Fruit fly (Drosophila melanogaster) whole organism, embryonic: ENCODE data around the gene CG34269.
A peak's percentile ranks its signal among the peaks of the same experiment; 100 is the strongest.

Source experiments
- Abd-B ChIP-seq: fragments of 200-800 bp; sonication (Bioruptor generic); optimal IDR thresholded peaks from 2 replicates; lab custom pipeline; 2018; ENCODE audit warnings: missing biosample characterization, mild to moderate bottlenecking, missing genetic modification characterization, moderate library complexity
- CG10274 ChIP-seq: fragments of 200-800 bp; sonication (Bioruptor generic); optimal IDR thresholded peaks from 3 replicates; lab custom pipeline; 2017; ENCODE audit warnings: missing biosample characterization, mild to moderate bottlenecking, missing genetic modification characterization
- CG10462 ChIP-seq: fragments of 200-800 bp; sonication (Bioruptor generic); optimal IDR thresholded peaks from 2 replicates; lab custom pipeline; 2016; ENCODE audit warnings: missing biosample characterization, missing genetic modification characterization
- CG11093 ChIP-seq: fragments of 200-800 bp; sonication (Bioruptor generic); IDR thresholded peaks from 3 replicates; pipeline ENCODE4 v1.3.6; 2022; ENCODE audit warnings: missing biosample characterization, missing genetic modification characterization
- CG11456 ChIP-seq: fragments of 200-800 bp; sonication (Bioruptor generic); IDR thresholded peaks from 3 replicates; pipeline ENCODE4 v1.3.6; 2022; ENCODE audit warnings: missing biosample characterization, missing genetic modification characterization
- CG13296 ChIP-seq: fragments of 200-800 bp; sonication (Bioruptor generic); optimal IDR thresholded peaks from 3 replicates; lab custom pipeline; 2018; ENCODE audit warnings: missing biosample characterization, mild to moderate bottlenecking, missing genetic modification characterization
- CG14441 ChIP-seq: fragments of 200-800 bp; sonication (Bioruptor generic); IDR thresholded peaks from 2 replicates; pipeline ENCODE4 v1.3.6; 2022; ENCODE audit warnings: missing biosample characterization, missing genetic modification characterization
- CG14667 ChIP-seq: fragments of 200-800 bp; sonication (Bioruptor generic); IDR thresholded peaks from 2 replicates; pipeline ENCODE4 v1.3.6; 2022; ENCODE audit warnings: missing biosample characterization, missing genetic modification characterization
- CG15269 ChIP-seq: fragments of 200-800 bp; sonication (Bioruptor generic); optimal IDR thresholded peaks from 2 replicates; lab custom pipeline; 2018; ENCODE audit warnings: missing biosample characterization, mild to moderate bottlenecking, missing genetic modification characterization, moderate library complexity
- CG16779 ChIP-seq: fragments of 200-800 bp; sonication (Bioruptor generic); IDR thresholded peaks from 2 replicates; pipeline ENCODE4 v1.3.6; 2022; ENCODE audit warnings: missing biosample characterization, missing genetic modification characterization
- CG2678 ChIP-seq: fragments of 200-800 bp; sonication (Bioruptor generic); optimal IDR thresholded peaks from 3 replicates; lab custom pipeline; 2019; ENCODE audit warnings: missing biosample characterization, mild to moderate bottlenecking, missing genetic modification characterization, moderate library complexity
- CG3065 ChIP-seq: fragments of 200-800 bp; sonication (Bioruptor generic); optimal IDR thresholded peaks from 2 replicates; lab custom pipeline; 2016; ENCODE audit warnings: missing biosample characterization, missing genetic modification characterization
- CG3995 ChIP-seq: fragments of 200-800 bp; sonication (Bioruptor generic); optimal IDR thresholded peaks from 3 replicates; lab custom pipeline; 2016; ENCODE audit warnings: missing biosample characterization, missing genetic modification characterization
- CG43689 ChIP-seq: fragments of 200-800 bp; sonication (Bioruptor generic); IDR thresholded peaks from 2 replicates; pipeline ENCODE4 v1.3.6; 2022; ENCODE audit warnings: missing biosample characterization, missing genetic modification characterization
- CG6175 ChIP-seq: fragments of 200-800 bp; sonication (Bioruptor generic); IDR thresholded peaks from 3 replicates; pipeline ENCODE4 v1.3.6; 2022; ENCODE audit warnings: missing biosample characterization, missing genetic modification characterization
- CG6254 ChIP-seq: fragments of 200-800 bp; sonication (Bioruptor generic); optimal IDR thresholded peaks from 3 replicates; lab custom pipeline; 2017; ENCODE audit warnings: mild to moderate bottlenecking, missing biosample characterization, missing genetic modification reagents, missing genetic modification characterization
- CG6654 ChIP-seq: fragments of 200-800 bp; sonication (Bioruptor generic); optimal IDR thresholded peaks from 2 replicates; lab custom pipeline; 2017; ENCODE audit warnings: missing biosample characterization, mild to moderate bottlenecking, missing genetic modification characterization
- CG6689 ChIP-seq: fragments of 200-800 bp; sonication (Bioruptor generic); IDR thresholded peaks from 2 replicates; pipeline ENCODE4 v1.3.6; 2022; ENCODE audit warnings: missing biosample characterization, missing genetic modification characterization
- CG6791 ChIP-seq: fragments of 200-800 bp; sonication (Bioruptor generic); IDR thresholded peaks from 3 replicates; pipeline ENCODE4 v1.3.6; 2022; ENCODE audit warnings: missing biosample characterization, missing genetic modification characterization; ENCODE audit not compliant: partially characterized antibody
- CG6854 ChIP-seq: fragments of 200-800 bp; sonication (Bioruptor generic); optimal IDR thresholded peaks from 3 replicates; lab custom pipeline; 2017; ENCODE audit warnings: missing biosample characterization, mild to moderate bottlenecking, missing genetic modification characterization
- CG7372 ChIP-seq: fragments of 200-800 bp; sonication (Bioruptor generic); IDR thresholded peaks from 2 replicates; pipeline ENCODE4 v1.3.6; 2022; ENCODE audit warnings: missing biosample characterization, missing genetic modification characterization
- CG8924 ChIP-seq: fragments of 200-800 bp; optimal IDR thresholded peaks from 3 replicates; lab custom pipeline; 2019; ENCODE audit warnings: missing biosample characterization, mild to moderate bottlenecking, missing genetic modification characterization, moderate library complexity
- CG9797 ChIP-seq: fragments of 200-800 bp; sonication (Bioruptor generic); optimal IDR thresholded peaks from 3 replicates; lab custom pipeline; 2018; ENCODE audit warnings: missing biosample characterization, mild to moderate bottlenecking, missing genetic modification characterization
- CG9932 ChIP-seq: fragments of 200-800 bp; sonication (Bioruptor generic); IDR thresholded peaks from 2 replicates; pipeline ENCODE4 v1.3.6; 2022; ENCODE audit warnings: missing biosample characterization, missing genetic modification characterization
- Camta ChIP-seq: fragments of 200-800 bp; sonication (Bioruptor generic); optimal IDR thresholded peaks from 2 replicates; lab custom pipeline; 2016; ENCODE audit warnings: missing biosample characterization, missing genetic modification characterization
- Gsc ChIP-seq: fragments of 200-800 bp; sonication (Bioruptor generic); IDR thresholded peaks from 2 replicates; pipeline ENCODE4 v1.3.6; 2022; ENCODE audit warnings: missing biosample characterization, missing genetic modification characterization
- Lhr ChIP-seq: fragments of 200-800 bp; sonication (Bioruptor generic); optimal IDR thresholded peaks from 3 replicates; lab custom pipeline; 2017; ENCODE audit warnings: mild to moderate bottlenecking, missing biosample characterization, missing genetic modification reagents, missing genetic modification characterization
- Lim3 ChIP-seq: fragments of 200-800 bp; sonication (Bioruptor generic); IDR thresholded peaks from 2 replicates; pipeline ENCODE4 v1.3.6; 2022; ENCODE audit warnings: missing biosample characterization, missing genetic modification characterization
- Mrtf ChIP-seq: fragments of 200-800 bp; sonication (Bioruptor generic); IDR thresholded peaks from 3 replicates; pipeline ENCODE4 v1.3.6; 2022; ENCODE audit warnings: missing biosample characterization, missing genetic modification characterization
- NC2α ChIP-seq: fragments of 200-800 bp; sonication (Bioruptor generic); optimal IDR thresholded peaks from 2 replicates; lab custom pipeline; 2016; ENCODE audit warnings: missing biosample characterization, missing genetic modification characterization
- Nf-YB ChIP-seq: fragments of 200-800 bp; sonication (Bioruptor generic); optimal IDR thresholded peaks from 3 replicates; lab custom pipeline; 2019; ENCODE audit warnings: missing biosample characterization, mild to moderate bottlenecking, missing genetic modification characterization, moderate library complexity
- Oaz ChIP-seq: fragments of 200-800 bp; sonication (Bioruptor generic); IDR thresholded peaks from 2 replicates; pipeline ENCODE4 v1.3.6; 2022; ENCODE audit warnings: missing biosample characterization, missing genetic modification characterization
- Opbp ChIP-seq: fragments of 200-800 bp; sonication (Bioruptor generic); IDR thresholded peaks from 3 replicates; pipeline ENCODE4 v1.3.6; 2022; ENCODE audit warnings: missing biosample characterization, missing genetic modification characterization; ENCODE audit not compliant: partially characterized antibody
- Rfx ChIP-seq: fragments of 200-800 bp; sonication (Bioruptor generic); IDR thresholded peaks from 2 replicates; pipeline ENCODE4 v1.3.6; 2022; ENCODE audit warnings: missing biosample characterization, missing genetic modification characterization
- Xbp1 ChIP-seq: fragments of 200-800 bp; sonication (Bioruptor generic); optimal IDR thresholded peaks from 3 replicates; lab custom pipeline; 2016; ENCODE audit warnings: missing biosample characterization, mild to moderate bottlenecking, missing genetic modification characterization
- ab ChIP-seq: fragments of 200-800 bp; sonication (Bioruptor generic); optimal IDR thresholded peaks from 2 replicates; lab custom pipeline; 2016; ENCODE audit warnings: missing biosample characterization, missing genetic modification characterization
- ara ChIP-seq: fragments of 200-800 bp; sonication (Bioruptor generic); IDR thresholded peaks from 2 replicates; pipeline ENCODE4 v1.3.6; 2022; ENCODE audit warnings: missing biosample characterization, missing genetic modification characterization
- bab2 ChIP-seq: fragments of 200-800 bp; sonication (Bioruptor generic); optimal IDR thresholded peaks from 2 replicates; lab custom pipeline; 2016; ENCODE audit warnings: missing biosample characterization, missing genetic modification characterization
- bowl ChIP-seq: fragments of 200-800 bp; sonication (Bioruptor generic); IDR thresholded peaks from 2 replicates; pipeline ENCODE4 v1.3.6; 2022; ENCODE audit warnings: missing biosample characterization, missing genetic modification characterization
- gro ChIP-seq: fragments of 200-800 bp; sonication (Bioruptor generic); optimal IDR thresholded peaks from 2 replicates; lab custom pipeline; 2016; ENCODE audit warnings: missing biosample characterization, missing genetic modification characterization
- jigr1 ChIP-seq: fragments of 200-800 bp; sonication (Bioruptor generic); IDR thresholded peaks from 3 replicates; pipeline ENCODE4 v1.3.6; 2022; ENCODE audit warnings: missing biosample characterization, missing genetic modification characterization
- klu ChIP-seq: fragments of 200-800 bp; sonication (Bioruptor generic); IDR thresholded peaks from 2 replicates; pipeline ENCODE4 v1.3.6; 2022; ENCODE audit warnings: missing biosample characterization, missing genetic modification characterization
- nau ChIP-seq: fragments of 200-800 bp; sonication (Bioruptor generic); optimal IDR thresholded peaks from 3 replicates; lab custom pipeline; 2017; ENCODE audit warnings: missing biosample characterization, mild to moderate bottlenecking, missing genetic modification characterization, missing genetic modification reagents
- pzg ChIP-seq: fragments of 200-800 bp; sonication (Bioruptor generic); optimal IDR thresholded peaks from 3 replicates; lab custom pipeline; 2018; ENCODE audit warnings: missing biosample characterization, mild to moderate bottlenecking, missing genetic modification characterization, moderate library complexity
- tap ChIP-seq: fragments of 200-800 bp; optimal IDR thresholded peaks from 3 replicates; lab custom pipeline; 2019; ENCODE audit warnings: missing biosample characterization, mild to moderate bottlenecking, missing genetic modification characterization, moderate library complexity
- tio ChIP-seq: fragments of 200-800 bp; sonication (Bioruptor generic); optimal IDR thresholded peaks from 2 replicates; lab custom pipeline; 2017; ENCODE audit warnings: missing biosample characterization, missing genetic modification characterization, inconsistent platforms
- trem ChIP-seq: fragments of 200-800 bp; optimal IDR thresholded peaks from 3 replicates; lab custom pipeline; 2019; ENCODE audit warnings: missing biosample characterization, mild to moderate bottlenecking, missing genetic modification characterization, moderate library complexity
- ttk ChIP-seq: fragments of 200-800 bp; sonication (Bioruptor generic); IDR thresholded peaks from 2 replicates; pipeline ENCODE4 v2.1.2; 2022; ENCODE audit warnings: missing biosample characterization, missing genetic modification characterization
- vnd ChIP-seq: fragments of 200-800 bp; sonication (Bioruptor generic); IDR thresholded peaks from 3 replicates; pipeline ENCODE4 v1.3.6; 2022; ENCODE audit warnings: missing biosample characterization, missing genetic modification characterization; ENCODE audit not compliant: partially characterized antibody
- zfh2 ChIP-seq: fragments of 200-800 bp; sonication (Bioruptor generic); optimal IDR thresholded peaks from 2 replicates; lab custom pipeline; 2016; ENCODE audit warnings: missing biosample characterization, missing genetic modification characterization

Gene CG34269

dm6 chr3L:552950-553349 lies 24.8 kb downstream of the CG34269 start (continued):
- TF ChIP-seq CG6654 (GFP tag; lab: Kevin White, UChicago), result peak; percentile 28
- peak; percentile 58 for TF ChIP-seq CG8924 (tag; lab: Kevin White, UChicago)
- peak; percentile 51 for TF ChIP-seq CG43689 (GFP tag; lab: Robert Waterston, UW)
- peak; percentile 62 for TF ChIP-seq CG14667
- TF ChIP-seq tio (GFP tag; lab: Kevin White, UChicago), result peak; percentile 46
- TF ChIP-seq, all 482 proteins: peak for 341

dm6 chr3L:554577-554976 lies 26.4 kb downstream of the CG34269 start:
- TF ChIP-seq nau (GFP tag; lab: Kevin White, UChicago), result peak; percentile 37
- TF ChIP-seq CG16779 (GFP tag; lab: Robert Waterston, UW), result no peak
- TF ChIP-seq CG9797 (GFP tag; lab: Kevin White, UChicago), result no peak
- peak; percentile 6 for TF ChIP-seq tap (tag; lab: Kevin White, UChicago)
- TF ChIP-seq CG8924 (tag; lab: Kevin White, UChicago), result peak; percentile 52
- 0 out of 3 replicates have a peak, but pooled peaks have one; percentile 23 for TF ChIP-seq Opbp
- TF ChIP-seq Gsc (GFP tag; lab: Robert Waterston, UW), result no peak
- peak; percentile 67 for TF ChIP-seq Rfx
- TF ChIP-seq CG15269, result peak; percentile 52
- TF ChIP-seq vnd (GFP tag; lab: Robert Waterston, UW), result no peak
- no peak for TF ChIP-seq CG13296 (GFP tag; lab: Kevin White, UChicago)
- peak; percentile 73; the same call in 2 of the 3 replicates for TF ChIP-seq CG11456
- no peak for TF ChIP-seq CG6254 (GFP tag; lab: Kevin White, UChicago)
- no peak for TF ChIP-seq pzg (GFP tag; lab: Kevin White, UChicago)
- TF ChIP-seq CG10462 (GFP tag; lab: Kevin White, UChicago), result no peak
- peak; percentile 65 for TF ChIP-seq CG2678
- no peak for TF ChIP-seq zfh2
- peak; percentile 25 for TF ChIP-seq Camta
- peak; percentile 16 for TF ChIP-seq Abd-B (GFP tag; lab: Kevin White, UChicago)
- peak; percentile 48; the same call in 1 of the 2 replicates for TF ChIP-seq ara (GFP tag; lab: Robert Waterston, UW)
- TF ChIP-seq trem (tag; lab: Kevin White, UChicago), result no peak
- no peak for TF ChIP-seq Mrtf (GFP tag; lab: Robert Waterston, UW)
- no peak for TF ChIP-seq Nf-YB (GFP tag; lab: Kevin White, UChicago)
- 0 out of 3 replicates have a peak, but pooled peaks have one; percentile 34 for TF ChIP-seq CG6175 (GFP tag; lab: Robert Waterston, UW)
- no peak for TF ChIP-seq CG10274
- TF ChIP-seq Lhr (GFP tag; lab: Kevin White, UChicago), result no peak
- no peak for TF ChIP-seq CG3995
- TF ChIP-seq Lim3 (GFP tag; lab: Robert Waterston, UW), result no peak
- TF ChIP-seq bab2 (GFP tag; lab: Kevin White, UChicago), result no peak
- TF ChIP-seq jigr1 (GFP tag; lab: Robert Waterston, UW), result no peak
- TF ChIP-seq Xbp1 (GFP tag; lab: Kevin White, UChicago), result peak; percentile 51
- peak; percentile 63 for TF ChIP-seq CG6689
- peak; percentile 42; the same call in 1 of the 2 replicates for TF ChIP-seq CG14441 (GFP tag; lab: Robert Waterston, UW)
- no peak for TF ChIP-seq CG7372 (GFP tag; lab: Robert Waterston, UW)
- no peak for TF ChIP-seq CG3065 (GFP tag; lab: Kevin White, UChicago)
- TF ChIP-seq CG6854 (GFP tag; lab: Kevin White, UChicago), result peak; percentile 21
- peak; percentile 50 for TF ChIP-seq CG9932 (GFP tag; lab: Robert Waterston, UW)
- TF ChIP-seq ab (GFP tag; lab: Kevin White, UChicago), result no peak
- 0 out of 2 replicates have a peak, but pooled peaks have one; percentile 33 for TF ChIP-seq klu (GFP tag; lab: Robert Waterston, UW)
- peak; percentile 45; the same call in 1 of the 2 replicates for TF ChIP-seq ttk
- no peak for TF ChIP-seq CG11093 (GFP tag; lab: Robert Waterston, UW)
- TF ChIP-seq CG6791 (GFP tag; lab: Robert Waterston, UW), result no peak
- TF ChIP-seq bowl, result no peak
- peak; percentile 3 for TF ChIP-seq gro
- TF ChIP-seq NC2α, result no peak
- peak; percentile 45; the same call in 1 of the 2 replicates for TF ChIP-seq Oaz
